Worm (Caenorhabditis elegans) whole organism, L2 larva: ENCODE data around the gene T05B11.4.

Experiments used
- F13H6.1 ChIP-seq: sonication (generic microtip); optimal IDR thresholded peaks from 2 replicates; lab custom pipeline; 2016; ENCODE audit warnings: missing genetic modification characterization, missing compliant biosample characterization
- ZK546.5 ChIP-seq: sonication (generic microtip); optimal IDR thresholded peaks from 2 replicates; lab custom pipeline; 2017; ENCODE audit warnings: missing biosample characterization, missing genetic modification characterization
- alr-1 ChIP-seq: fragments of 150-350 bp; optimal IDR thresholded peaks from 2 replicates; lab custom pipeline; 2014; ENCODE audit warnings: missing biosample characterization, missing genetic modification characterization
- aly-2 ChIP-seq: fragments of 150-350 bp; optimal IDR thresholded peaks from 2 replicates; lab custom pipeline; 2014; ENCODE audit warnings: missing biosample characterization, missing genetic modification characterization
- ama-1 ChIP-seq: fragments of 150-350 bp; optimal IDR thresholded peaks from 2 replicates; lab custom pipeline; 2018; ENCODE audit warnings: inconsistent platforms
- ceh-82 ChIP-seq: fragments of 150-350 bp; optimal IDR thresholded peaks from 2 replicates; lab custom pipeline; 2014; ENCODE audit warnings: missing biosample characterization, missing genetic modification characterization
- crh-2 ChIP-seq: sonication (generic microtip); optimal IDR thresholded peaks from 2 replicates; lab custom pipeline; 2017; ENCODE audit warnings: missing biosample characterization, missing genetic modification characterization
- dmd-4 ChIP-seq: sonication (generic microtip); optimal IDR thresholded peaks from 2 replicates; lab custom pipeline; 2017; ENCODE audit warnings: missing biosample characterization, missing genetic modification characterization
- egl-27 ChIP-seq: sonication (generic microtip); optimal IDR thresholded peaks from 3 replicates; lab custom pipeline; 2017; ENCODE audit warnings: missing biosample characterization, missing genetic modification reagents, missing genetic modification characterization
- elt-1 ChIP-seq: fragments of 150-350 bp; optimal IDR thresholded peaks from 2 replicates; lab custom pipeline; 2014; ENCODE audit warnings: missing biosample characterization, missing genetic modification characterization
- fos-1 ChIP-seq: fragments of 150-350 bp; optimal IDR thresholded peaks from 2 replicates; lab custom pipeline; 2014; ENCODE audit warnings: missing biosample characterization, missing genetic modification characterization
- gmeb-1 ChIP-seq: fragments of 150-350 bp; optimal IDR thresholded peaks from 2 replicates; lab custom pipeline; 2014; ENCODE audit warnings: missing biosample characterization, missing genetic modification characterization
- lin-11 ChIP-seq: fragments of 150-350 bp; sonication (generic microtip); optimal IDR thresholded peaks from 2 replicates; lab custom pipeline; 2014; ENCODE audit warnings: missing biosample characterization, missing genetic modification characterization, inconsistent platforms, mixed read lengths
- lin-13 ChIP-seq: fragments of 150-350 bp; optimal IDR thresholded peaks from 2 replicates; lab custom pipeline; 2014; ENCODE audit warnings: missing biosample characterization, missing genetic modification reagents, missing genetic modification characterization
- lin-39 ChIP-seq: fragments of 150-350 bp; optimal IDR thresholded peaks from 2 replicates; lab custom pipeline; 2014; ENCODE audit warnings: missing biosample characterization, missing genetic modification reagents, missing genetic modification characterization
- mab-5 ChIP-seq: fragments of 150-350 bp; optimal IDR thresholded peaks from 2 replicates; lab custom pipeline; 2014; ENCODE audit warnings: missing biosample characterization, missing genetic modification characterization
- mbf-1 ChIP-seq: sonication (generic microtip); optimal IDR thresholded peaks from 2 replicates; lab custom pipeline; 2017; ENCODE audit warnings: missing biosample characterization, missing genetic modification characterization
- nhr-10 ChIP-seq: sonication (generic microtip); optimal IDR thresholded peaks from 2 replicates; lab custom pipeline; 2017; ENCODE audit warnings: missing biosample characterization, missing genetic modification characterization
- nhr-11 ChIP-seq: fragments of 150-350 bp; optimal IDR thresholded peaks from 2 replicates; lab custom pipeline; 2014; ENCODE audit warnings: missing biosample characterization, missing genetic modification characterization
- nhr-129 ChIP-seq: fragments of 150-350 bp; optimal IDR thresholded peaks from 2 replicates; lab custom pipeline; 2014; ENCODE audit warnings: missing biosample characterization, missing genetic modification characterization
- nhr-23 ChIP-seq: fragments of 150-350 bp; optimal IDR thresholded peaks from 2 replicates; lab custom pipeline; 2014; ENCODE audit warnings: missing biosample characterization, missing genetic modification reagents, missing genetic modification characterization
- nhr-6 ChIP-seq: fragments of 150-350 bp; optimal IDR thresholded peaks from 2 replicates; lab custom pipeline; 2014; ENCODE audit warnings: missing biosample characterization, missing genetic modification characterization
- skn-1 ChIP-seq: sonication (generic microtip); optimal IDR thresholded peaks from 2 replicates; lab custom pipeline; 2017; ENCODE audit warnings: missing biosample characterization, missing genetic modification characterization
- sma-3 ChIP-seq: sonication (generic microtip); optimal IDR thresholded peaks from 2 replicates; lab custom pipeline; 2016; ENCODE audit warnings: missing genetic modification reagents, missing genetic modification characterization, missing compliant biosample characterization
- sma-9 ChIP-seq, 2 experiments: fragments of 150-350 bp in 1 of 2; sonication (generic microtip) in 1 of 2; optimal IDR thresholded peaks; 2 replicates each; lab custom pipeline; 2014 to 2016; ENCODE audit warnings: missing genetic modification characterization in 2 of 2, mild to moderate bottlenecking in 1 of 2, missing biosample characterization in 1 of 2, missing compliant biosample characterization in 1 of 2, missing genetic modification reagents in 1 of 2, moderate library complexity in 1 of 2
- snpc-4 ChIP-seq: fragments of 150-350 bp; optimal IDR thresholded peaks from 2 replicates; lab custom pipeline; 2014; ENCODE audit warnings: missing biosample characterization, missing genetic modification characterization
- unc-55 ChIP-seq: fragments of 150-350 bp; sonication (generic microtip); optimal IDR thresholded peaks from 3 replicates; lab custom pipeline; 2014; ENCODE audit warnings: missing biosample characterization, missing genetic modification reagents, missing genetic modification characterization
- unc-62 ChIP-seq: fragments of 150-350 bp; optimal IDR thresholded peaks from 2 replicates; lab custom pipeline; 2014; ENCODE audit warnings: missing biosample characterization, missing genetic modification reagents, missing genetic modification characterization
- zag-1 ChIP-seq: fragments of 150-350 bp; optimal IDR thresholded peaks from 2 replicates; lab custom pipeline; 2014; ENCODE audit warnings: missing biosample characterization, missing genetic modification characterization
- ztf-4 ChIP-seq: fragments of 150-350 bp; optimal IDR thresholded peaks from 2 replicates; lab custom pipeline; 2014; ENCODE audit warnings: missing biosample characterization, missing genetic modification characterization

The T05B11.4 gene

DNA sequence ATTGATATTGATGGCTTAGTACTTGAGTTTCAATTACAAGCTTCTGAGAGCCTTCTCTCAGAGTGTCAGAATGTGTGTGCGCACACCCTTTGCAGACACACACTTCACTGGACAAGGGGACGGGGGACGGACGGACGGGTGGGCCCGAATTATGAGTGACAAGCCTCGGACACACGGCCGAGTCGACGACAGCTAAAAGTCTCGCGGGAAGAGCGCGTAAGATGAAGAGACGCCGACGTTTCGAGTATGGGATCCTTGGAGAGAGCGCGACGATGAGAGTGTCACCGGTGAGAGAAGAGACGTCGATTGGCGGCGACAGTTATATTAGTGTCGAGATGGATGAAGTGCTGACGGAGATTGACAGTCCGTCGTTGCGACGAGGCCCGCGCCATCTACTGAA is 8.6 kb downstream of the T05B11.4 start:
- TF ChIP-seq unc-55 (GFP tag; lab: Kevin White, UChicago) (peak; percentile 1), sma-9 (GFP tag; optimal IDR thresholded peaks at IDR 0.05; lab: Kevin White, UChicago) (peak; percentile 7), sma-9 (tag; optimal IDR thresholded peaks at IDR 0.05; lab: Kevin White, UChicago) (no peak), F13H6.1 (tag; lab: Kevin White, UChicago) (peak; percentile 14), elt-1 (tag; lab: Kevin White, UChicago) (no peak)

DNA sequence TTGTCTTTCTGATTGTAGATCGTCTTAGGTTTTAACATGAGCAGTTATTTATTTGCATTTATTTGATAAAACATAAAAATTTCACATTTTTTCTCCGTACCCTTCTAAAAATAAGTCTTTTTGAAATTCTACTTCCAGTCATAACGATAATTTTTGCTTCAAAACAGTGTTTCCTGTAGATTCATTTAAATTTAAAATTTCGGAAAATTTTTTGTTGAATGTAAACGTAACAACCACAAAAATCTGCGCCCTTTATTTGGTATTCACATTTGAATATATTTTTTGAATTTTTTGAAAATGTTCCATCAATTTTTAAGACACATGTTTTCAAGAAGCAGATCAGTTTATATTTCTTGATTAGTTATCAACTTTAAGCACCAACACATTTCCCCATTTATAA is 9.1 kb downstream of the T05B11.4 start:
- no peak for TF ChIP-seq alr-1 (tag; lab: Kevin White, UChicago)
- no peak for TF ChIP-seq unc-62 (GFP tag; lab: Kevin White, UChicago)
- TF ChIP-seq dmd-4 (tag; lab: Kevin White, UChicago): no peak

DNA sequence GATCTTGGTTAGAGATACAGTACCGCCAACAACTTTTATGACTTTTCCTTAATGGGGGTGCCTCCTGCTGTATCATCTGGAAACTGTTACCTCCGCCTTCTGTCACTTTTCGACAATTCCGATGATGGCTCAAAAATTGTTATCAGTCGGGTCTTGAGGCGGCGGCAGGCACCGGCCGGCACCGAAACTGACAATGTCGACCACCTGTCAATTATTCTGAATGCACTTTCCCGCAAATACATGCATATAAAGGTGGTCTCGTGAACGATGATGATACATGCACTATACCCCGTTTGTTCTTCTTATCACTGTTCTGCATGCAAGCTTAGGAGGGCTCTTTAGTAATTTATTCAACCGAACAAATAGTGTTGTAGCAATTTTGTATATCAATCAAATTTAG is 10.4 kb downstream of the T05B11.4 start:
- TF ChIP-seq ceh-82 (tag; lab: Kevin White, UChicago) (no peak), sma-9 (GFP tag; optimal IDR thresholded peaks at IDR 0.05; lab: Kevin White, UChicago) (peak; percentile 40), sma-9 (tag; optimal IDR thresholded peaks at IDR 0.05; lab: Kevin White, UChicago) (no peak), nhr-10 (tag; lab: Kevin White, UChicago) (no peak), nhr-6 (tag; lab: Kevin White, UChicago) (no peak), mbf-1 (tag; lab: Kevin White, UChicago) (no peak), skn-1 (tag; lab: Kevin White, UChicago) (no peak), fos-1 (tag; lab: Kevin White, UChicago) (peak; percentile 84), gmeb-1 (no peak)
- TF ChIP-seq, all 48 proteins: peak for 2

DNA sequence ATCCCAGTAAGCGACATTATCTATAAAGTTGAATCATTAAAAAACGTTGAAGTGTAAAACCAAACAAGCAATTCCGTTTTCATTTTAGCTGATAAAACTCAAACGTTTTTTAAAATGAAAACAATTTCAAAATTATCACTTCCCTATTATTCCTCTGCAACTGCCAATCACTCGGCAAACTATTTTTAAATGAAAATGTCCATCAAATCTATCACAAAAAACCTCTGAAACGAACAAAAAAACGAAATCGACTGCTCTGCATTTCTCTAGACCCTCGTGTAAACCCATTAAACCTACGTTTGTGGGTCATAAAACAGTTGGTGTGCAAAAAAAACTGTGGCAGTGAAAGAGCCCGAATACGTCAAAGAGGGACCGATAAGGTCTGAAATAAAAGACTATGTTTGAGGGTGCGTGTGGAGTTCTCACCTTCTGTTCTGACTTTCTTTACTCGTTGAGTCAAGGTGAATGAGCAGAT is 11.9 kb downstream of the T05B11.4 start, which contains the start of gene fbxl-5:
TSS of gene fbxl-5 (plus strand) at position 425 of the 475 bp plus-strand sequence.
- no peak for TF ChIP-seq sma-3 (GFP tag; lab: Kevin White, UChicago)

DNA sequence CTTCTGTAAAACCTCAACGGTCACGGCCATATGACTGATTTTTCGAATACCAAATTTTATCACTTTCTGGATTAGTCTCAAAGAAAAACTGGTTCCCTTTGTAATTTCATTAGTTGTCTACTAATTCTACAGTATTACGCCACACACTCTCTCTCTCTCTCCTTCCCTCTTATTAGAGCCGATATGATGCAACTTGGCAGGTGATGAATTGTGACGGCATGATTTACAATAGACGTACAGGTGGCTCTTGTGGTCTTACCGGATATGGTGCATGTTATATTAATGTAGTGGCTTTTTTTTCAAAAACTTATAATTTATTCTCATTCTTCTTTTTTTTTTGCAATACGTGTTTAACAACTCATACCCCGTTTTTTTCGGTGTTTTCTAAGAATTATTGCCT is 12.5 kb downstream of the T05B11.4 start:
- TF ChIP-seq lin-11 (tag; lab: Kevin White, UChicago) (no peak), mbf-1 (tag; lab: Kevin White, UChicago) (no peak), nhr-23 (tag; lab: Kevin White, UChicago) (no peak), nhr-11 (tag; lab: Kevin White, UChicago) (no peak), lin-39 (tag; lab: Kevin White, UChicago) (no peak), ama-1 (lab: Kevin White, UChicago) (no peak), snpc-4 (tag; lab: Kevin White, UChicago) (no peak), egl-27 (tag; lab: Kevin White, UChicago) (no peak), ZK546.5 (tag; lab: Kevin White, UChicago) (no peak)

DNA sequence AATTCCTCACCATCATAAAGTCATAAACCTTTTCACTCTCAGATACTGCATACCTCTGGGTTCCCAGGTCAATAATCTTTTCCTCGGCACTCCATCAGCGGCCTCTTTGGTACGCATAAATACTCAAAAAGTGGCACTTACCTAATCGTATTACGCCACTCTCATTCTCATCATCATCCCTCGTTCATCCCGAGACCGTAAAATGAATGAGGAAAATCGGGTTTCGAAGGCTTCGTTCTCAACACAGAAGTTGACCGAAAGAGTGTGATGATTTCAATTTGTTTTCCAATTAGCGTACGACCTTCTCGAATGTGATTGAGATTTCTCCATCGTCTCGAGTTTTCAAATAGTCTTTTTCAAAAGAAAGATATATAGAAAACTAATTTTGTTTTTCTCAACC is 14.5 kb downstream of the T05B11.4 start:
- TF ChIP-seq F13H6.1 (tag; lab: Kevin White, UChicago) (no peak), nhr-11 (tag; lab: Kevin White, UChicago) (no peak), alr-1 (tag; lab: Kevin White, UChicago) (no peak), nhr-129 (tag; lab: Kevin White, UChicago) (no peak), ztf-4 (no peak), unc-62 (GFP tag; lab: Kevin White, UChicago) (no peak), crh-2 (tag; lab: Kevin White, UChicago) (no peak), zag-1 (tag; lab: Kevin White, UChicago) (no peak), unc-55 (GFP tag; lab: Kevin White, UChicago) (no peak), ZK546.5 (tag; lab: Kevin White, UChicago) (no peak)

DNA sequence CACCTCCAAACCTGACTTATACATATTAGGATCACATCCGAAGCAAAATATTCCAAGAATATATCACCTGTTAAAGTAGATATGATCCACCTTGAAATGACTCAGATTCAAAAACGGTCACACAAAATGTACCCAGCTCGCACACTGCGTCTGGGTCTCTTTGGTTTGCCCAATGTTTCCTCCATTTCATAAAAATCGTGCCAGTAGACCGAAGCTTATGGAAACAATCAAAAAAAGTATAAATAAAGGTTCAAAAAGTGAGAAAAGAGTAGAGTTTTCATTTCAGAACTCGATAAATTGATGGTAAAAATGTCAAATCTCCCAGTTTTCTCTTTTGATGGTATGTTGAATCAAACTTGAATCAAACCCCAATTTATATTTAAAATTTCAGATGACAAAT is 16.7 kb downstream of the T05B11.4 start, which contains the start of gene srr-9:
TSS of gene srr-9 (plus strand) at position 301 of the 400 bp plus-strand sequence.
- TF ChIP-seq snpc-4 (tag; lab: Kevin White, UChicago): no peak
- TF ChIP-seq aly-2 (tag; lab: Kevin White, UChicago): no peak
- TF ChIP-seq nhr-23 (tag; lab: Kevin White, UChicago): no peak
- TF ChIP-seq sma-9 (GFP tag; optimal IDR thresholded peaks at IDR 0.05; lab: Kevin White, UChicago): no peak
- TF ChIP-seq sma-9 (tag; optimal IDR thresholded peaks at IDR 0.05; lab: Kevin White, UChicago): no peak
- TF ChIP-seq lin-13 (GFP tag; lab: Kevin White, UChicago): no peak
- TF ChIP-seq mab-5 (tag; lab: Kevin White, UChicago): no peak
- no peak for TF ChIP-seq skn-1 (tag; lab: Kevin White, UChicago)
- no peak for TF ChIP-seq sma-3 (GFP tag; lab: Kevin White, UChicago)
- no peak for TF ChIP-seq fos-1 (tag; lab: Kevin White, UChicago)
- no peak for TF ChIP-seq gmeb-1
